Fruit fly (Drosophila melanogaster) whole organism, embryonic: ENCODE data around the gene BCAS2.

ENCODE experiments used
- Atf3 ChIP-seq: fragments of 200-800 bp; sonication (Bioruptor generic); optimal IDR thresholded peaks from 3 replicates; lab custom pipeline; 2016; ENCODE audit warnings: missing biosample characterization, missing genetic modification characterization
- Atf6 ChIP-seq: fragments of 200-800 bp; sonication (Bioruptor generic); IDR thresholded peaks from 2 replicates; pipeline ENCODE4 v1.3.6; 2022; ENCODE audit warnings: missing biosample characterization, missing genetic modification characterization
- BEAF-32 ChIP-seq: fragments of 200-800 bp; sonication (Bioruptor generic); optimal IDR thresholded peaks from 3 replicates; lab custom pipeline; 2017; ENCODE audit warnings: missing biosample characterization, missing genetic modification characterization, mild to moderate bottlenecking, moderate library complexity, missing genetic modification reagents
- Blimp-1 ChIP-seq: fragments of 200-800 bp; sonication (Bioruptor generic); optimal IDR thresholded peaks from 3 replicates; lab custom pipeline; 2018; ENCODE audit warnings: missing biosample characterization, missing genetic modification characterization, mild to moderate bottlenecking, moderate library complexity, missing genetic modification reagents
- CG11695 ChIP-seq: fragments of 200-800 bp; sonication (Bioruptor generic); IDR thresholded peaks from 3 replicates; pipeline ENCODE4 v1.3.6; 2022; ENCODE audit warnings: missing biosample characterization, missing genetic modification characterization
- CG1233 ChIP-seq: fragments of 200-800 bp; sonication (Bioruptor generic); optimal IDR thresholded peaks from 4 replicates; lab custom pipeline; 2018; ENCODE audit warnings: missing biosample characterization, mild to moderate bottlenecking, missing genetic modification characterization
- CG14441 ChIP-seq: fragments of 200-800 bp; sonication (Bioruptor generic); IDR thresholded peaks from 2 replicates; pipeline ENCODE4 v1.3.6; 2022; ENCODE audit warnings: missing biosample characterization, missing genetic modification characterization
- CG14860 ChIP-seq: fragments of 200-800 bp; sonication (Bioruptor generic); IDR thresholded peaks from 3 replicates; pipeline ENCODE4 v1.3.6; 2022; ENCODE audit warnings: missing biosample characterization, missing genetic modification characterization; ENCODE audit not compliant: partially characterized antibody
- CG15073 ChIP-seq: fragments of 200-800 bp; sonication (Bioruptor generic); optimal IDR thresholded peaks from 2 replicates; lab custom pipeline; 2016; ENCODE audit warnings: missing biosample characterization, missing genetic modification characterization
- CG17802 ChIP-seq: fragments of 200-800 bp; sonication (Bioruptor generic); optimal IDR thresholded peaks from 2 replicates; lab custom pipeline; 2018; ENCODE audit warnings: missing biosample characterization, mild to moderate bottlenecking, missing genetic modification characterization, moderate library complexity
- CG17829 ChIP-seq: fragments of 200-800 bp; optimal IDR thresholded peaks from 2 replicates; lab custom pipeline; 2019; ENCODE audit warnings: missing biosample characterization, mild to moderate bottlenecking, missing genetic modification characterization, moderate library complexity
- CG18011 ChIP-seq: fragments of 200-800 bp; sonication (Bioruptor generic); optimal IDR thresholded peaks from 2 replicates; lab custom pipeline; 2017; ENCODE audit warnings: missing biosample characterization, missing genetic modification characterization, mild to moderate bottlenecking, moderate library complexity, missing genotype
- CG2129 ChIP-seq: fragments of 200-800 bp; sonication (Bioruptor generic); IDR thresholded peaks from 2 replicates; pipeline ENCODE4 v1.3.6; 2022; ENCODE audit warnings: missing biosample characterization, missing genetic modification characterization; ENCODE audit not compliant: partially characterized antibody
- CG2678 ChIP-seq: fragments of 200-800 bp; sonication (Bioruptor generic); optimal IDR thresholded peaks from 3 replicates; lab custom pipeline; 2019; ENCODE audit warnings: missing biosample characterization, mild to moderate bottlenecking, missing genetic modification characterization, moderate library complexity
- CG30020 ChIP-seq: fragments of 200-800 bp; optimal IDR thresholded peaks from 2 replicates; lab custom pipeline; 2019; ENCODE audit warnings: missing biosample characterization, mild to moderate bottlenecking, missing genetic modification characterization, moderate library complexity
- CG3847 ChIP-seq: fragments of 200-800 bp; sonication (Bioruptor generic); IDR thresholded peaks from 2 replicates; pipeline ENCODE4 v1.3.6; 2022; ENCODE audit warnings: missing biosample characterization, missing genetic modification characterization
- CG4360 ChIP-seq: fragments of 200-800 bp; sonication (Bioruptor generic); IDR thresholded peaks from 2 replicates; pipeline ENCODE4 v1.3.6; 2022; ENCODE audit warnings: missing biosample characterization, missing genetic modification characterization
- CG4707 ChIP-seq: fragments of 200-800 bp; sonication (Bioruptor generic); optimal IDR thresholded peaks from 2 replicates; lab custom pipeline; 2018; ENCODE audit warnings: missing biosample characterization, mild to moderate bottlenecking, missing genetic modification characterization, moderate library complexity
- CG9609 ChIP-seq: fragments of 200-800 bp; sonication (Bioruptor generic); optimal IDR thresholded peaks from 3 replicates; lab custom pipeline; 2016; ENCODE audit warnings: missing biosample characterization, missing genetic modification characterization
- CG9727 ChIP-seq: fragments of 200-800 bp; sonication (Bioruptor generic); optimal IDR thresholded peaks from 3 replicates; lab custom pipeline; 2017; ENCODE audit warnings: missing biosample characterization, mild to moderate bottlenecking, missing genetic modification characterization
- Elba2 ChIP-seq: fragments of 200-800 bp; sonication (Bioruptor generic); optimal IDR thresholded peaks from 3 replicates; lab custom pipeline; 2016; ENCODE audit warnings: missing biosample characterization, missing genetic modification characterization
- HHEX ChIP-seq: fragments of 200-800 bp; sonication (Bioruptor generic); optimal IDR thresholded peaks from 3 replicates; lab custom pipeline; 2017; ENCODE audit warnings: missing biosample characterization, mild to moderate bottlenecking, missing genetic modification characterization, missing genetic modification reagents
- HLH4C ChIP-seq: fragments of 200-800 bp; sonication (Bioruptor generic); IDR thresholded peaks from 3 replicates; pipeline ENCODE4 v1.3.6; 2022; ENCODE audit warnings: missing biosample characterization, missing genetic modification characterization; ENCODE audit not compliant: partially characterized antibody
- HmgZ ChIP-seq: fragments of 200-800 bp; sonication (Bioruptor generic); optimal IDR thresholded peaks from 2 replicates; lab custom pipeline; 2018; ENCODE audit warnings: missing biosample characterization, mild to moderate bottlenecking, missing genetic modification characterization
- Lhr ChIP-seq: fragments of 200-800 bp; sonication (Bioruptor generic); optimal IDR thresholded peaks from 3 replicates; lab custom pipeline; 2017; ENCODE audit warnings: mild to moderate bottlenecking, missing biosample characterization, missing genetic modification reagents, missing genetic modification characterization
- Lim3 ChIP-seq: fragments of 200-800 bp; sonication (Bioruptor generic); IDR thresholded peaks from 2 replicates; pipeline ENCODE4 v1.3.6; 2022; ENCODE audit warnings: missing biosample characterization, missing genetic modification characterization
- Mad ChIP-seq: fragments of 200-800 bp; sonication (Bioruptor generic); optimal IDR thresholded peaks from 2 replicates; lab custom pipeline; 2016; ENCODE audit warnings: missing biosample characterization, missing genetic modification characterization
- Med ChIP-seq: fragments of 200-800 bp; sonication (Bioruptor generic); peaks from one replicate; lab custom pipeline; 2016; ENCODE audit warnings: missing biosample characterization, missing genetic modification characterization, mild to moderate bottlenecking, inconsistent platforms, moderate library complexity
- Nf-YB ChIP-seq: fragments of 200-800 bp; sonication (Bioruptor generic); optimal IDR thresholded peaks from 3 replicates; lab custom pipeline; 2019; ENCODE audit warnings: missing biosample characterization, mild to moderate bottlenecking, missing genetic modification characterization, moderate library complexity
- Ptx1 ChIP-seq: fragments of 200-800 bp; sonication (Bioruptor generic); IDR thresholded peaks from 2 replicates; pipeline ENCODE4 v1.3.6; 2022; ENCODE audit warnings: missing biosample characterization, missing genetic modification characterization
- Sin3A ChIP-seq: fragments of >200 bp; optimal IDR thresholded peaks from 2 replicates; lab custom pipeline; 2018
- YL-1 ChIP-seq: fragments of 200-800 bp; sonication (Bioruptor generic); optimal IDR thresholded peaks from 3 replicates; lab custom pipeline; 2017; ENCODE audit warnings: missing biosample characterization, mild to moderate bottlenecking, missing genetic modification characterization
- al ChIP-seq: fragments of 200-800 bp; sonication (Bioruptor generic); IDR thresholded peaks from 2 replicates; pipeline ENCODE4 v1.3.6; 2022; ENCODE audit warnings: missing biosample characterization, missing genetic modification characterization
- bigmax ChIP-seq: fragments of 200-800 bp; sonication (Bioruptor generic); optimal IDR thresholded peaks from 2 replicates; lab custom pipeline; 2018; ENCODE audit warnings: missing biosample characterization, mild to moderate bottlenecking, missing genetic modification characterization
- danr ChIP-seq: fragments of 200-800 bp; sonication (Bioruptor generic); IDR thresholded peaks from 2 replicates; pipeline ENCODE4 v1.3.6; 2022; ENCODE audit warnings: missing biosample characterization, missing genetic modification characterization
- dmrt99B ChIP-seq: fragments of 200-800 bp; sonication (Bioruptor generic); optimal IDR thresholded peaks from 2 replicates; lab custom pipeline; 2018; ENCODE audit warnings: missing biosample characterization, mild to moderate bottlenecking, missing genetic modification characterization, moderate library complexity
- dysf ChIP-seq: fragments of 200-800 bp; sonication (Bioruptor generic); IDR thresholded peaks from 3 replicates; pipeline ENCODE4 v1.3.6; 2022; ENCODE audit warnings: missing biosample characterization, missing genetic modification characterization
- fd96Cb ChIP-seq: fragments of 200-800 bp; sonication (Bioruptor generic); optimal IDR thresholded peaks from 2 replicates; lab custom pipeline; 2018; ENCODE audit warnings: missing biosample characterization, mild to moderate bottlenecking, missing genetic modification characterization, moderate library complexity
- gfzf ChIP-seq: fragments of 200-800 bp; sonication (Bioruptor generic); optimal IDR thresholded peaks from 2 replicates; lab custom pipeline; 2016; ENCODE audit warnings: missing biosample characterization, mild to moderate bottlenecking, missing genetic modification characterization, moderate library complexity
- grau ChIP-seq: fragments of 200-800 bp; optimal IDR thresholded peaks from 3 replicates; lab custom pipeline; 2019; ENCODE audit warnings: missing biosample characterization, mild to moderate bottlenecking, missing genetic modification characterization, moderate library complexity
- kni ChIP-seq: fragments of 200-800 bp; sonication (Bioruptor generic); optimal IDR thresholded peaks from 3 replicates; lab custom pipeline; 2017; ENCODE audit warnings: mild to moderate bottlenecking, missing biosample characterization, missing genetic modification reagents, missing genetic modification characterization
- lab ChIP-seq: fragments of 200-800 bp; sonication (Bioruptor generic); optimal IDR thresholded peaks from 3 replicates; lab custom pipeline; 2017; ENCODE audit warnings: missing biosample characterization, missing genetic modification characterization, mild to moderate bottlenecking, moderate library complexity, missing genetic modification reagents
- mld ChIP-seq: fragments of 200-800 bp; sonication (Bioruptor generic); IDR thresholded peaks from 3 replicates; pipeline ENCODE4 v1.3.6; 2022; ENCODE audit warnings: missing biosample characterization, missing genetic modification characterization; ENCODE audit not compliant: partially characterized antibody
- onecut ChIP-seq: fragments of 200-800 bp; sonication (Bioruptor generic); IDR thresholded peaks from 2 replicates; pipeline ENCODE4 v1.3.6; 2022; ENCODE audit warnings: missing biosample characterization, missing genetic modification characterization
- peb ChIP-seq: fragments of 200-800 bp; sonication (Bioruptor generic); IDR thresholded peaks from 2 replicates; pipeline ENCODE4 v1.3.6; 2022; ENCODE audit warnings: missing biosample characterization, missing genetic modification characterization
- salm ChIP-seq: fragments of 200-800 bp; sonication (Bioruptor generic); optimal IDR thresholded peaks from 2 replicates; lab custom pipeline; 2018; ENCODE audit warnings: missing biosample characterization, mild to moderate bottlenecking, missing genetic modification characterization
- scrt ChIP-seq: fragments of 200-800 bp; sonication (Bioruptor generic); optimal IDR thresholded peaks from 2 replicates; lab custom pipeline; 2018; ENCODE audit warnings: missing biosample characterization, mild to moderate bottlenecking, missing genetic modification characterization, moderate library complexity
- ttk ChIP-seq: fragments of 200-800 bp; sonication (Bioruptor generic); IDR thresholded peaks from 2 replicates; pipeline ENCODE4 v2.1.2; 2022; ENCODE audit warnings: missing biosample characterization, missing genetic modification characterization
- wek ChIP-seq: fragments of 200-800 bp; sonication (Bioruptor generic); optimal IDR thresholded peaks from 3 replicates; lab custom pipeline; 2018; ENCODE audit warnings: missing biosample characterization, mild to moderate bottlenecking, missing genetic modification characterization, moderate library complexity

BCAS2 gene

DNA sequence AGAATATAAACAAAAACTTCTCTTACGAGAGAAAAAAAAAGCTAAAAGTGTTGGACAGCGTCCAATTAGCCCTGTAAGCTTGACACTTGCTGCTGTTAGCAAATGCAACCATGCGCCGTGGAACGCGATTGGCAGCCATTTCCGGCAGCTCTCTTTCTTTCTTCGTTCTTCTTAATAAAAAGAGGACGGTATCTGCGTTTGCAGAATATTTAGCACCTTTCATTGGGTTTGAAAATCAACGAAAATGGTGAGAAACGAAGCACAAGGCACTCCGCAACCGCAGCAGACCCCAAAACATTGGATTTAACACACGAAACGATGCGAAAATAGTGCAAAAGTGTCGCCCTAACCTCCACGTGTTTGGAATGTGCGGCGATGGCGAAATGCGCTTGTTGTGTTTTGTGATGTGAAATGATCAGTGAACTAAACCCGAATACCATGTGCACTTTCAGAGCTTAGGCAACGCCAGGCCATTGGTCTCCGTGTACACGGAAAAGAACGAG lies 568 bp upstream of the BCAS2 start, which contains the start of gene RpL4 (continued):
- TF ChIP-seq Lim3 (GFP tag; lab: Robert Waterston, UW) (no peak), bigmax (GFP tag; lab: Kevin White, UChicago) (peak; percentile 87), CG3847 (GFP tag; lab: Robert Waterston, UW) (peak; percentile 80), CG2678 (tag; lab: Kevin White, UChicago) (peak; percentile 71), CG4707 (GFP tag; lab: Kevin White, UChicago) (peak; percentile 85), Atf6 (GFP tag; lab: Robert Waterston, UW) (peak; percentile 77), scrt (GFP tag; lab: Kevin White, UChicago) (peak; percentile 82), Blimp-1 (GFP tag; lab: Kevin White, UChicago) (peak; percentile 31), CG18011 (GFP tag; lab: Kevin White, UChicago) (peak; percentile 81), Sin3A (no peak), fd96Cb (tag; lab: Kevin White, UChicago) (peak; percentile 48), dysf (peak; percentile 72), CG30020 (tag; lab: Kevin White, UChicago) (peak; percentile 38), Atf3 (GFP tag; lab: Kevin White, UChicago) (peak; percentile 66), CG14860 (GFP tag; lab: Robert Waterston, UW) (no peak), Lhr (peak; percentile 89), dmrt99B (tag; lab: Kevin White, UChicago) (peak; percentile 64), grau (tag; lab: Kevin White, UChicago) (peak; percentile 64), onecut (GFP tag; lab: Robert Waterston, UW) (peak; percentile 91), al (GFP tag; lab: Robert Waterston, UW) (peak; percentile 61), CG2129 (GFP tag; lab: Robert Waterston, UW) (no peak), salm (tag; lab: Kevin White, UChicago) (peak; percentile 76), YL-1 (peak; percentile 98), mld (GFP tag; lab: Robert Waterston, UW) (0 out of 3 replicates have a peak, but pooled peaks have one; percentile 42), CG1233 (GFP tag; lab: Kevin White, UChicago) (peak; percentile 92), Ptx1 (GFP tag; lab: Robert Waterston, UW) (peak; percentile 71), kni (GFP tag; lab: Kevin White, UChicago) (peak; percentile 58), HmgZ (tag; lab: Kevin White, UChicago) (peak; percentile 65), CG9609 (GFP tag; lab: Kevin White, UChicago) (peak; percentile 75), lab (GFP tag; lab: Kevin White, UChicago) (peak; percentile 93), CG14441 (peak; percentile 60), CG15073 (GFP tag; lab: Kevin White, UChicago) (no peak), Mad (peak; percentile 79), Nf-YB (GFP tag; lab: Kevin White, UChicago) (peak; percentile 73), peb (GFP tag; lab: Robert Waterston, UW) (no peak), Med (GFP tag; lab: Kevin White, UChicago) (peak; percentile 98), Elba2 (GFP tag; lab: Kevin White, UChicago) (no peak), CG4360 (GFP tag; lab: Robert Waterston, UW) (no peak; the same call in 1 of the 2 replicates), CG11695 (GFP tag; lab: Robert Waterston, UW) (peak; percentile 70), danr (peak; percentile 39; the same call in 1 of the 2 replicates), HHEX (GFP tag; lab: Kevin White, UChicago) (peak; percentile 87), CG9727 (GFP tag; lab: Kevin White, UChicago) (peak; percentile 93), BEAF-32 (peak; percentile 37), wek (GFP tag; lab: Kevin White, UChicago) (peak; percentile 87), CG17829 (tag; lab: Kevin White, UChicago) (no peak), gfzf (GFP tag; lab: Kevin White, UChicago) (peak; percentile 4), ttk (peak; percentile 70; the same call in 1 of the 2 replicates), HLH4C (GFP tag; lab: Robert Waterston, UW) (no peak), CG17802 (tag; lab: Kevin White, UChicago) (peak; percentile 71)
